Worm (Caenorhabditis elegans): ENCODE data around the gene gldi-4.

Gene gldi-4

ce11 chrIV:6977089-6977558 lies 40.3 kb upstream of the gldi-4 start, which contains the start of the genes pgl-1 and him-3:
TSS of gene pgl-1 (minus strand) at chrIV:6977318.
TSS of gene him-3 (plus strand) at chrIV:6977508.
- TF ChIP-seq skn-1 (tag; optimal IDR thresholded peaks at IDR 0.05) (no peak), pqm-1 (tag; optimal IDR thresholded peaks at IDR 0.05) (no peak), R02D3.7 (tag; optimal IDR thresholded peaks at IDR 0.05) (no peak), fos-1 (tag; optimal IDR thresholded peaks at IDR 0.05) (no peak), ztf-11 (tag; optimal IDR thresholded peaks at IDR 0.05) (no peak), fkh-10 (GFP tag; optimal IDR thresholded peaks at IDR 0.05) (no peak), nhr-67 (tag; optimal IDR thresholded peaks at IDR 0.05) (no peak), nhr-12 (tag; optimal IDR thresholded peaks at IDR 0.05) (no peak), jun-1 (tag; optimal IDR thresholded peaks at IDR 0.05) (no peak), elt-2 (tag; optimal IDR thresholded peaks at IDR 0.05) (no peak), fkh-2 (tag; optimal IDR thresholded peaks at IDR 0.05) (no peak), nhr-76 (tag; optimal IDR thresholded peaks at IDR 0.05) (no peak)

- no peak for TF ChIP-seq nhr-237 (tag; optimal IDR thresholded peaks at IDR 0.05)
Measured at ce11 chrIV:6978625-6979024, 38.8 kb upstream of the gldi-4 start.

ce11 chrIV:6984449-6985380 lies 32.7 kb upstream of the gldi-4 start:
- no peak for TF ChIP-seq unc-62 (GFP tag; optimal IDR thresholded peaks at IDR 0.05)
- no peak for TF ChIP-seq ceh-16 (tag; optimal IDR thresholded peaks at IDR 0.05)
- no peak for TF ChIP-seq unc-39 (tag; optimal IDR thresholded peaks at IDR 0.05)
- no peak for TF ChIP-seq ztf-4 (tag; optimal IDR thresholded peaks at IDR 0.05)
- TF ChIP-seq ZK546.5 (tag; optimal IDR thresholded peaks at IDR 0.05), result no peak
- TF ChIP-seq nhr-23 (tag; optimal IDR thresholded peaks at IDR 0.05), result no peak
- no peak for TF ChIP-seq nhr-76 (tag; optimal IDR thresholded peaks at IDR 0.05)
- no peak for TF ChIP-seq nhr-28 (tag; optimal IDR thresholded peaks at IDR 0.05)
- TF ChIP-seq nfya-1 (tag; optimal IDR thresholded peaks at IDR 0.05; ENCODE audit: insufficient read depth), result no peak
- TF ChIP-seq hmg-11 (tag; optimal IDR thresholded peaks at IDR 0.05), result no peak
- TF ChIP-seq skn-1 (tag; optimal IDR thresholded peaks at IDR 0.05), result no peak
- no peak for TF ChIP-seq sea-2 (GFP tag; optimal IDR thresholded peaks at IDR 0.05)
- TF ChIP-seq nhr-11 (tag; optimal IDR thresholded peaks at IDR 0.05), result no peak
- no peak for TF ChIP-seq snpc-4 (tag; optimal IDR thresholded peaks at IDR 0.05)
- TF ChIP-seq egl-27 (tag; optimal IDR thresholded peaks at IDR 0.05), result no peak
- no peak for TF ChIP-seq lsy-12 (tag; optimal IDR thresholded peaks at IDR 0.05)
- no peak for TF ChIP-seq eor-1 (tag; optimal IDR thresholded peaks at IDR 0.05)
- TF ChIP-seq nhr-77 (tag; optimal IDR thresholded peaks at IDR 0.05), result no peak

- TF ChIP-seq hmg-11 (tag; optimal IDR thresholded peaks at IDR 0.05) (no peak), sea-2 (GFP tag; optimal IDR thresholded peaks at IDR 0.05) (no peak), mdl-1 (tag; optimal IDR thresholded peaks at IDR 0.05) (no peak), egl-27 (tag; optimal IDR thresholded peaks at IDR 0.05) (no peak), tbx-2 (tag; optimal IDR thresholded peaks at IDR 0.05) (no peak), egl-5 (tag; optimal IDR thresholded peaks at IDR 0.05) (no peak), ztf-4 (tag; optimal IDR thresholded peaks at IDR 0.05) (no peak), daf-12 (tag; optimal IDR thresholded peaks at IDR 0.05) (no peak), snpc-4 (tag; optimal IDR thresholded peaks at IDR 0.05) (no peak), nhr-23 (tag; optimal IDR thresholded peaks at IDR 0.05) (no peak), fkh-2 (tag; optimal IDR thresholded peaks at IDR 0.05) (no peak), ama-1 (optimal IDR thresholded peaks at IDR 0.05) (no peak), nhr-237 (tag; optimal IDR thresholded peaks at IDR 0.05) (no peak), fos-1 (tag; optimal IDR thresholded peaks at IDR 0.05) (no peak)
Measured at ce11 chrIV:6986835-6987234, 30.6 kb upstream of the gldi-4 start, which contains the start of gene prkl-1. TSS of gene prkl-1 (minus strand) at chrIV:6986935.

- TF ChIP-seq R02D3.7 (tag; optimal IDR thresholded peaks at IDR 0.05), result no peak
- TF ChIP-seq nhr-23 (tag; optimal IDR thresholded peaks at IDR 0.05), result no peak
- TF ChIP-seq ceh-9 (tag; optimal IDR thresholded peaks at IDR 0.05), result no peak
- no peak for TF ChIP-seq nhr-77 (tag; optimal IDR thresholded peaks at IDR 0.05)
- no peak for TF ChIP-seq pqm-1 (tag; optimal IDR thresholded peaks at IDR 0.05)
- no peak for TF ChIP-seq nhr-11 (tag; optimal IDR thresholded peaks at IDR 0.05)
- TF ChIP-seq aly-2 (tag; optimal IDR thresholded peaks at IDR 0.05), result no peak
- TF ChIP-seq hmg-11 (tag; optimal IDR thresholded peaks at IDR 0.05), result no peak
- no peak for TF ChIP-seq ama-1 (optimal IDR thresholded peaks at IDR 0.05)
- no peak for TF ChIP-seq ztf-11 (tag; optimal IDR thresholded peaks at IDR 0.05)
- TF ChIP-seq lin-39 (tag; optimal IDR thresholded peaks at IDR 0.05), result no peak
- no peak for TF ChIP-seq lin-15B (tag; optimal IDR thresholded peaks at IDR 0.05)
- no peak for TF ChIP-seq tbx-2 (tag; optimal IDR thresholded peaks at IDR 0.05)
- TF ChIP-seq unc-62 (GFP tag; optimal IDR thresholded peaks at IDR 0.05), result no peak
Measured at ce11 chrIV:6991070-6991469, 26.4 kb upstream of the gldi-4 start.
